Worm (Caenorhabditis elegans) whole organism, L2 larva: ENCODE measurements around the gene mdt-4.
"Not testable (repeated sequence)": the region's sequence is repeated elsewhere in the genome, so short reads cannot be mapped to it uniquely, and the experiment has no call there.

ENCODE experiments used
- C34F6.9 ChIP-seq: fragments of 150-350 bp; optimal IDR thresholded peaks from 2 replicates; lab custom pipeline; 2014; ENCODE audit warnings: missing biosample characterization, missing genetic modification characterization
- F13H6.1 ChIP-seq: sonication (generic microtip); optimal IDR thresholded peaks from 2 replicates; lab custom pipeline; 2016; ENCODE audit warnings: missing genetic modification characterization, missing compliant biosample characterization
- Y55F3AM.14 ChIP-seq: fragments of 200-800 bp; sonication (Bioruptor generic); optimal IDR thresholded peaks from 2 replicates; lab custom pipeline; 2018; ENCODE audit warnings: mild to moderate bottlenecking, missing genetic modification characterization, missing compliant biosample characterization
- alr-1 ChIP-seq: fragments of 150-350 bp; optimal IDR thresholded peaks from 2 replicates; lab custom pipeline; 2014; ENCODE audit warnings: missing biosample characterization, missing genetic modification characterization
- aly-2 ChIP-seq: fragments of 150-350 bp; optimal IDR thresholded peaks from 2 replicates; lab custom pipeline; 2014; ENCODE audit warnings: missing biosample characterization, missing genetic modification characterization
- ama-1 ChIP-seq: fragments of 150-350 bp; optimal IDR thresholded peaks from 2 replicates; lab custom pipeline; 2018; ENCODE audit warnings: inconsistent platforms
- blmp-1 ChIP-seq: sonication (generic microtip); optimal IDR thresholded peaks from 2 replicates; lab custom pipeline; 2017; ENCODE audit warnings: missing genetic modification characterization, mild to moderate bottlenecking, missing compliant biosample characterization, antibody characterized with exemption, moderate library complexity; ENCODE audit not compliant: insufficient read depth
- ceh-16 ChIP-seq: fragments of 150-350 bp; optimal IDR thresholded peaks from 2 replicates; lab custom pipeline; 2014; ENCODE audit warnings: missing biosample characterization, missing genetic modification characterization
- crh-2 ChIP-seq: sonication (generic microtip); optimal IDR thresholded peaks from 2 replicates; lab custom pipeline; 2017; ENCODE audit warnings: missing biosample characterization, missing genetic modification characterization
- egl-27 ChIP-seq: sonication (generic microtip); optimal IDR thresholded peaks from 3 replicates; lab custom pipeline; 2017; ENCODE audit warnings: missing biosample characterization, missing genetic modification reagents, missing genetic modification characterization
- elt-1 ChIP-seq: fragments of 150-350 bp; optimal IDR thresholded peaks from 2 replicates; lab custom pipeline; 2014; ENCODE audit warnings: missing biosample characterization, missing genetic modification characterization
- fos-1 ChIP-seq: fragments of 150-350 bp; optimal IDR thresholded peaks from 2 replicates; lab custom pipeline; 2014; ENCODE audit warnings: missing biosample characterization, missing genetic modification characterization
- gmeb-1 ChIP-seq: fragments of 150-350 bp; optimal IDR thresholded peaks from 2 replicates; lab custom pipeline; 2014; ENCODE audit warnings: missing biosample characterization, missing genetic modification characterization
- lin-11 ChIP-seq: fragments of 150-350 bp; sonication (generic microtip); optimal IDR thresholded peaks from 2 replicates; lab custom pipeline; 2014; ENCODE audit warnings: missing biosample characterization, missing genetic modification characterization, inconsistent platforms, mixed read lengths
- lin-13 ChIP-seq: fragments of 150-350 bp; optimal IDR thresholded peaks from 2 replicates; lab custom pipeline; 2014; ENCODE audit warnings: missing biosample characterization, missing genetic modification reagents, missing genetic modification characterization
- lin-39 ChIP-seq: fragments of 150-350 bp; optimal IDR thresholded peaks from 2 replicates; lab custom pipeline; 2014; ENCODE audit warnings: missing biosample characterization, missing genetic modification reagents, missing genetic modification characterization
- lsy-2 ChIP-seq, 2 experiments: fragments of 150-350 bp in 1 of 2; sonication (generic microtip) in 1 of 2; optimal IDR thresholded peaks; 2 replicates each; lab custom pipeline; 2014 to 2017; ENCODE audit warnings: missing biosample characterization in 2 of 2, missing genetic modification characterization in 2 of 2
- mab-5 ChIP-seq: fragments of 150-350 bp; optimal IDR thresholded peaks from 2 replicates; lab custom pipeline; 2014; ENCODE audit warnings: missing biosample characterization, missing genetic modification characterization
- mbf-1 ChIP-seq: sonication (generic microtip); optimal IDR thresholded peaks from 2 replicates; lab custom pipeline; 2017; ENCODE audit warnings: missing biosample characterization, missing genetic modification characterization
- mdl-1 ChIP-seq, 2 experiments: fragments of 150-350 bp in 1 of 2; sonication (generic microtip) in 1 of 2; optimal IDR thresholded peaks; 2 replicates each; lab custom pipeline; 2017; ENCODE audit warnings: missing biosample characterization in 2 of 2, missing genetic modification characterization in 2 of 2
- nhr-10 ChIP-seq: sonication (generic microtip); optimal IDR thresholded peaks from 2 replicates; lab custom pipeline; 2017; ENCODE audit warnings: missing biosample characterization, missing genetic modification characterization
- nhr-12 ChIP-seq: fragments of 150-350 bp; optimal IDR thresholded peaks from 2 replicates; lab custom pipeline; 2014; ENCODE audit warnings: missing biosample characterization, missing genetic modification characterization
- nhr-129 ChIP-seq: fragments of 150-350 bp; optimal IDR thresholded peaks from 2 replicates; lab custom pipeline; 2014; ENCODE audit warnings: missing biosample characterization, missing genetic modification characterization
- nhr-21 ChIP-seq: fragments of 150-350 bp; optimal IDR thresholded peaks from 2 replicates; lab custom pipeline; 2014; ENCODE audit warnings: missing biosample characterization, missing genetic modification characterization
- nhr-23 ChIP-seq: fragments of 150-350 bp; optimal IDR thresholded peaks from 2 replicates; lab custom pipeline; 2014; ENCODE audit warnings: missing biosample characterization, missing genetic modification reagents, missing genetic modification characterization
- nhr-25 ChIP-seq: fragments of 150-350 bp; sonication (generic microtip); optimal IDR thresholded peaks from 3 replicates; lab custom pipeline; 2014; ENCODE audit warnings: missing biosample characterization, missing genetic modification characterization
- sem-4 ChIP-seq: fragments of 150-350 bp; optimal IDR thresholded peaks from 2 replicates; lab custom pipeline; 2014; ENCODE audit warnings: missing biosample characterization, missing genetic modification reagents, missing genetic modification characterization
- skn-1 ChIP-seq: sonication (generic microtip); optimal IDR thresholded peaks from 2 replicates; lab custom pipeline; 2017; ENCODE audit warnings: missing biosample characterization, missing genetic modification characterization
- sma-3 ChIP-seq: sonication (generic microtip); optimal IDR thresholded peaks from 2 replicates; lab custom pipeline; 2016; ENCODE audit warnings: missing genetic modification reagents, missing genetic modification characterization, missing compliant biosample characterization
- sma-9 ChIP-seq, 2 experiments: fragments of 150-350 bp in 1 of 2; sonication (generic microtip) in 1 of 2; optimal IDR thresholded peaks; 2 replicates each; lab custom pipeline; 2014 to 2016; ENCODE audit warnings: missing genetic modification characterization in 2 of 2, mild to moderate bottlenecking in 1 of 2, missing biosample characterization in 1 of 2, missing compliant biosample characterization in 1 of 2, missing genetic modification reagents in 1 of 2, moderate library complexity in 1 of 2
- snpc-4 ChIP-seq: fragments of 150-350 bp; optimal IDR thresholded peaks from 2 replicates; lab custom pipeline; 2014; ENCODE audit warnings: missing biosample characterization, missing genetic modification characterization
- unc-39 ChIP-seq: fragments of 150-350 bp; optimal IDR thresholded peaks from 2 replicates; lab custom pipeline; 2014; ENCODE audit warnings: missing biosample characterization, missing genetic modification characterization
- unc-55 ChIP-seq: fragments of 150-350 bp; sonication (generic microtip); optimal IDR thresholded peaks from 3 replicates; lab custom pipeline; 2014; ENCODE audit warnings: missing biosample characterization, missing genetic modification reagents, missing genetic modification characterization
- unc-62 ChIP-seq: fragments of 150-350 bp; optimal IDR thresholded peaks from 2 replicates; lab custom pipeline; 2014; ENCODE audit warnings: missing biosample characterization, missing genetic modification reagents, missing genetic modification characterization
- zag-1 ChIP-seq: fragments of 150-350 bp; optimal IDR thresholded peaks from 2 replicates; lab custom pipeline; 2014; ENCODE audit warnings: missing biosample characterization, missing genetic modification characterization
- ztf-1 ChIP-seq: fragments of 200-800 bp; sonication (Bioruptor generic); conservative IDR thresholded peaks from 2 replicates; pipeline ENCODE4 v1.3.6; 2022; ENCODE audit warnings: missing genetic modification characterization, missing compliant biosample characterization
- ztf-11 ChIP-seq: sonication (generic microtip); optimal IDR thresholded peaks from 2 replicates; lab custom pipeline; 2017; ENCODE audit warnings: missing biosample characterization, missing genetic modification characterization

Gene mdt-4

ce11 chrII:4932727-4933126, 11.0 kb downstream of the mdt-4 start, which contains the start of gene msp-152:
TSS of gene msp-152 (plus strand) at chrII:4933027.
- TF ChIP-seq lin-13; nhr-129 (tag; lab: Kevin White, UChicago); ama-1 (lab: Kevin White, UChicago): not testable (repeated sequence)
- TF ChIP-seq, all 48 proteins: peak for 0; not testable (repeated sequence) for 48

ce11 chrII:4931286-4931685, 12.5 kb downstream of the mdt-4 start:
- TF ChIP-seq ztf-1 (no peak), nhr-25 (tag; lab: Kevin White, UChicago) (no peak), lin-13 (no peak)

DNA sequence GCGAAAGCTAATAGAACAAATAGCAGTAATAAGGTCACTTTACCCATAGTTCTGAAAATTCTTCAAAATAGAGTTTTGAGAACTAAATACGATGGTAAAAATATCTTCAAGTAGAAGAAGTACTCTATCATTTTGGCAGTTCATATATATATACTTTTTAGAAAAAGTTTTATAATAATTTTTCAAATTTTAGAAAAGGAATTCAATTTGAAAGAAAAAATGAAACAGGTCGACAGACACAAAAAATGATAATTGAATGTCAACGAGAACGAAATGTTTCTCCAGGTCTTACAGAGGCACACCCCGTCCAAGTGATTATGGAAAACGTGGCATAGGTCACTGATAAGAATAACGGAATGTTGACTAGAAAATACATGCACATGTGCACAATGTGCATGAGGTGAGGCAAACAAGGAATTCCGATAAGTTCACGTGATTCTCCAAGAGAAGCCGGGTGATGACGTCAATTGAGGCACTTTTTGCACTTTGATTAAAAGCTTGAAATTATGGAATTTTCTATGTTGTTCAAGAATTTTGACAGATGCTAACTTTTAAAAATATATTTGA, 18.5 kb downstream of the mdt-4 start, which contains the start of gene aagr-2:
TSS of gene aagr-2 (minus strand) at position 51 of the 567 bp plus-strand sequence.
- peak; percentile 62 for TF ChIP-seq F13H6.1 (tag; lab: Kevin White, UChicago)
- TF ChIP-seq lin-13 = no peak
- TF ChIP-seq nhr-25 (tag; lab: Kevin White, UChicago) = no peak
- no peak for TF ChIP-seq skn-1 (tag; lab: Kevin White, UChicago)
- TF ChIP-seq nhr-21 (tag; lab: Kevin White, UChicago) = no peak
- TF ChIP-seq sma-3 (GFP tag; lab: Kevin White, UChicago) = peak; percentile 10
- TF ChIP-seq lin-11 (tag; lab: Kevin White, UChicago) = no peak
- no peak for TF ChIP-seq ztf-11 (tag; lab: Kevin White, UChicago)
- TF ChIP-seq crh-2 (tag; lab: Kevin White, UChicago) = peak; percentile 95
- peak; percentile 9 for TF ChIP-seq gmeb-1 (tag; lab: Kevin White, UChicago)
- TF ChIP-seq fos-1 (tag; lab: Kevin White, UChicago) = peak; percentile 93
- TF ChIP-seq sma-9 (GFP tag; optimal IDR thresholded peaks at IDR 0.05; lab: Kevin White, UChicago) = peak; percentile 93
- TF ChIP-seq sma-9 (tag; optimal IDR thresholded peaks at IDR 0.05; lab: Kevin White, UChicago) = no peak
- TF ChIP-seq nhr-10 (tag; lab: Kevin White, UChicago) = no peak
- no peak for TF ChIP-seq elt-1
- TF ChIP-seq zag-1 (tag; lab: Kevin White, UChicago) = no peak
- peak in 1 of 2 experiments; percentile 47 for TF ChIP-seq mdl-1 (tag; optimal IDR thresholded peaks at IDR 0.05; lab: Kevin White, UChicago)

ce11 chrII:4924729-4925128, 19.0 kb downstream of the mdt-4 start:
- no peak for TF ChIP-seq sem-4
- no peak for TF ChIP-seq nhr-25 (tag; lab: Kevin White, UChicago)
- TF ChIP-seq unc-62 = no peak
- TF ChIP-seq zag-1 (tag; lab: Kevin White, UChicago) = no peak
- TF ChIP-seq egl-27 (tag; lab: Kevin White, UChicago) = no peak
- TF ChIP-seq Y55F3AM.14 = no peak
- TF ChIP-seq nhr-23 = no peak
- TF ChIP-seq unc-39 = no peak
- TF ChIP-seq lsy-2 (tag; optimal IDR thresholded peaks at IDR 0.05; lab: Kevin White, UChicago) = no peak
- TF ChIP-seq alr-1 (tag; lab: Kevin White, UChicago) = no peak
- TF ChIP-seq nhr-12 = no peak
- TF ChIP-seq crh-2 (tag; lab: Kevin White, UChicago) = no peak
- no peak for TF ChIP-seq snpc-4
- TF ChIP-seq F13H6.1 (tag; lab: Kevin White, UChicago) = no peak
- no peak for TF ChIP-seq ceh-16 (tag; lab: Kevin White, UChicago)
- TF ChIP-seq aly-2 (tag; lab: Kevin White, UChicago) = no peak
- no peak for TF ChIP-seq unc-55 (GFP tag; lab: Kevin White, UChicago)
- TF ChIP-seq lin-39 (tag; lab: Kevin White, UChicago) = no peak
- TF ChIP-seq mab-5 = no peak

DNA sequence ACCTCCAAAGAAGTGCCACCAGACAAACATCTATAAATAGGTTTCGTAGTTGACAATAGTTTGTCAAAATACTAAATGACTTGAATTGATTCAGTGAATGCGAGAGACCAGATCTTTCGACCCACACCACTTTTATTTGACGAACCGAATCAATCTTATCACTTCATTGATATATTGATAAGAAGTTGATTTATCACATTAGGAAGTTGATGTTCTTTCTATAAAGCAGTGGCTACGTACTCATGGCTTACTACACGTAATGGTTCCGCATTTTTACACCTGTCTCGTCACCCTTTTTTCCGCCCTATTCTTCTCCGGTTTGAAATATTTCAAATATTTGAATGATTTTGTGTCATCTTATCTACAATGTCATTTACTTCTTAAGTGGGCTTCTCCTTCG, 23.1 kb downstream of the mdt-4 start:
- TF ChIP-seq ceh-16 (tag; lab: Kevin White, UChicago) = no peak
- TF ChIP-seq sma-3 (GFP tag; lab: Kevin White, UChicago) = peak; percentile 18
- TF ChIP-seq F13H6.1 (tag; lab: Kevin White, UChicago) = no peak
- TF ChIP-seq nhr-129 (tag; lab: Kevin White, UChicago) = no peak
- no peak for TF ChIP-seq elt-1
- no peak for TF ChIP-seq alr-1 (tag; lab: Kevin White, UChicago)
- no peak for TF ChIP-seq ama-1 (lab: Kevin White, UChicago)
- TF ChIP-seq lin-13 = no peak
- no peak for TF ChIP-seq blmp-1
- TF ChIP-seq C34F6.9 = no peak
- no peak for TF ChIP-seq mdl-1 (tag; optimal IDR thresholded peaks at IDR 0.05; lab: Kevin White, UChicago)
- TF ChIP-seq mbf-1 = no peak
- TF ChIP-seq fos-1 (tag; lab: Kevin White, UChicago) = peak; percentile 62
- TF ChIP-seq crh-2 (tag; lab: Kevin White, UChicago) = no peak
